Fruit fly (Drosophila melanogaster) whole organism, embryonic: ENCODE results near the gene CG7607.
A peak's percentile ranks its signal among the peaks of the same experiment; 100 is the strongest.

ENCODE experiments used
- ATbp ChIP-seq: fragments of 200-800 bp; sonication (Bioruptor generic); optimal IDR thresholded peaks from 2 replicates; lab custom pipeline; 2017; ENCODE audit warnings: missing biosample characterization, mild to moderate bottlenecking, missing genetic modification characterization, missing genetic modification reagents
- B-H1 ChIP-seq: fragments of 200-800 bp; sonication (Bioruptor generic); IDR thresholded peaks from 3 replicates; pipeline ENCODE4 v1.3.6; 2022; ENCODE audit warnings: missing biosample characterization, missing genetic modification characterization
- Bdp1 ChIP-seq: fragments of 200-800 bp; sonication (Bioruptor generic); optimal IDR thresholded peaks from 3 replicates; lab custom pipeline; 2016; ENCODE audit warnings: missing biosample characterization, missing genetic modification characterization
- C15 ChIP-seq: fragments of 200-800 bp; sonication (Bioruptor generic); IDR thresholded peaks from 3 replicates; pipeline ENCODE4 v1.3.6; 2022; ENCODE audit warnings: missing biosample characterization, missing genetic modification characterization
- CG10431 ChIP-seq: fragments of 200-800 bp; sonication (Bioruptor generic); optimal IDR thresholded peaks from 3 replicates; lab custom pipeline; 2018; ENCODE audit warnings: missing biosample characterization, mild to moderate bottlenecking, missing genetic modification characterization
- CG12219 ChIP-seq: fragments of 200-800 bp; sonication (Bioruptor generic); optimal IDR thresholded peaks from 3 replicates; lab custom pipeline; 2018; ENCODE audit warnings: missing biosample characterization, mild to moderate bottlenecking, missing genetic modification characterization
- CG1647 ChIP-seq: fragments of 200-800 bp; sonication (Bioruptor generic); optimal IDR thresholded peaks from 3 replicates; lab custom pipeline; 2016; ENCODE audit warnings: missing biosample characterization, missing genetic modification characterization
- CG16815 ChIP-seq: fragments of 200-800 bp; sonication (Bioruptor generic); optimal IDR thresholded peaks from 3 replicates; lab custom pipeline; 2017; ENCODE audit warnings: missing biosample characterization, mild to moderate bottlenecking, missing genetic modification characterization
- CG16863 ChIP-seq: fragments of 200-800 bp; sonication (Bioruptor generic); optimal IDR thresholded peaks from 3 replicates; lab custom pipeline; 2016; ENCODE audit warnings: missing biosample characterization, missing genetic modification characterization
- CG17802 ChIP-seq: fragments of 200-800 bp; sonication (Bioruptor generic); optimal IDR thresholded peaks from 2 replicates; lab custom pipeline; 2018; ENCODE audit warnings: missing biosample characterization, mild to moderate bottlenecking, missing genetic modification characterization, moderate library complexity
- CG30020 ChIP-seq: fragments of 200-800 bp; optimal IDR thresholded peaks from 2 replicates; lab custom pipeline; 2019; ENCODE audit warnings: missing biosample characterization, mild to moderate bottlenecking, missing genetic modification characterization, moderate library complexity
- CG31224 ChIP-seq: fragments of 200-800 bp; sonication (Bioruptor generic); IDR thresholded peaks from 2 replicates; pipeline ENCODE4 v1.3.6; 2022; ENCODE audit warnings: missing biosample characterization, missing genetic modification characterization
- CG43689 ChIP-seq: fragments of 200-800 bp; sonication (Bioruptor generic); IDR thresholded peaks from 2 replicates; pipeline ENCODE4 v1.3.6; 2022; ENCODE audit warnings: missing biosample characterization, missing genetic modification characterization
- CG4707 ChIP-seq: fragments of 200-800 bp; sonication (Bioruptor generic); optimal IDR thresholded peaks from 2 replicates; lab custom pipeline; 2018; ENCODE audit warnings: missing biosample characterization, mild to moderate bottlenecking, missing genetic modification characterization, moderate library complexity
- CG7271 ChIP-seq: fragments of 200-800 bp; sonication (Bioruptor generic); optimal IDR thresholded peaks from 2 replicates; lab custom pipeline; 2018; ENCODE audit warnings: missing biosample characterization, mild to moderate bottlenecking, missing genetic modification characterization, moderate library complexity
- CG8089 ChIP-seq: fragments of 200-800 bp; sonication (Bioruptor generic); optimal IDR thresholded peaks from 3 replicates; lab custom pipeline; 2016; ENCODE audit warnings: missing biosample characterization, missing genetic modification characterization
- CG9817 ChIP-seq: fragments of 200-800 bp; sonication (Bioruptor generic); optimal IDR thresholded peaks from 2 replicates; lab custom pipeline; 2018; ENCODE audit warnings: missing biosample characterization, mild to moderate bottlenecking, missing genetic modification characterization, moderate library complexity
- CTCF ChIP-seq: fragments of 200-800 bp; sonication (Bioruptor generic); optimal IDR thresholded peaks from 2 replicates; lab custom pipeline; 2017; ENCODE audit warnings: missing biosample characterization, mild to moderate bottlenecking, missing genetic modification characterization, moderate library complexity
- Camta ChIP-seq: fragments of 200-800 bp; sonication (Bioruptor generic); optimal IDR thresholded peaks from 2 replicates; lab custom pipeline; 2016; ENCODE audit warnings: missing biosample characterization, missing genetic modification characterization
- D ChIP-seq, 2 experiments: fragments of 200-800 bp in 1 of 2; fragments of >200 bp in 1 of 2; sonication (Bioruptor generic) in 1 of 2; optimal IDR thresholded peaks; 2 replicates in 1 of 2; 3 replicates in 1 of 2; lab custom pipeline; 2017; ENCODE audit warnings: mild to moderate bottlenecking in 1 of 2, missing biosample characterization in 1 of 2, missing genetic modification characterization in 1 of 2, missing genetic modification reagents in 1 of 2
- Dfd ChIP-seq, 2 experiments: fragments of >200 bp; optimal IDR thresholded peaks; 2 replicates each; lab custom pipeline; 2017; ENCODE audit warnings: missing biosample characterization in 2 of 2, missing genetic modification characterization in 2 of 2
- Doc3 ChIP-seq: fragments of 200-800 bp; sonication (Bioruptor generic); IDR thresholded peaks from 3 replicates; pipeline ENCODE4 v1.3.6; 2022; ENCODE audit warnings: missing biosample characterization, missing genetic modification characterization; ENCODE audit not compliant: partially characterized antibody
- HHEX ChIP-seq: fragments of 200-800 bp; sonication (Bioruptor generic); optimal IDR thresholded peaks from 3 replicates; lab custom pipeline; 2017; ENCODE audit warnings: missing biosample characterization, mild to moderate bottlenecking, missing genetic modification characterization, missing genetic modification reagents
- Hr3 ChIP-seq: fragments of 200-800 bp; sonication (Bioruptor generic); optimal IDR thresholded peaks from 3 replicates; lab custom pipeline; 2016; ENCODE audit warnings: missing biosample characterization, missing genetic modification characterization
- Kr ChIP-seq: fragments of 200-800 bp; sonication (Bioruptor generic); optimal IDR thresholded peaks from 2 replicates; lab custom pipeline; 2017; ENCODE audit warnings: missing biosample characterization, mild to moderate bottlenecking, missing genetic modification characterization
- MESR4 ChIP-seq: fragments of 200-800 bp; sonication (Bioruptor generic); optimal IDR thresholded peaks from 2 replicates; lab custom pipeline; 2018; ENCODE audit warnings: missing biosample characterization, mild to moderate bottlenecking, missing genetic modification characterization, moderate library complexity
- Max ChIP-seq: fragments of 200-800 bp; sonication (Bioruptor generic); optimal IDR thresholded peaks from 2 replicates; lab custom pipeline; 2016; ENCODE audit warnings: missing biosample characterization, mild to moderate bottlenecking, missing genetic modification characterization
- Med ChIP-seq: fragments of 200-800 bp; sonication (Bioruptor generic); peaks from one replicate; lab custom pipeline; 2016; ENCODE audit warnings: missing biosample characterization, missing genetic modification characterization, mild to moderate bottlenecking, inconsistent platforms, moderate library complexity
- Neu2 ChIP-seq: fragments of 200-800 bp; sonication (Bioruptor generic); optimal IDR thresholded peaks from 3 replicates; lab custom pipeline; 2016; ENCODE audit warnings: missing biosample characterization, missing genetic modification characterization, borderline replicate concordance
- Rx ChIP-seq: fragments of 200-800 bp; sonication (Bioruptor generic); IDR thresholded peaks from 2 replicates; pipeline ENCODE4 v1.3.6; 2022; ENCODE audit warnings: missing biosample characterization, missing genetic modification characterization
- Six4 ChIP-seq: fragments of 200-800 bp; sonication (Bioruptor generic); optimal IDR thresholded peaks from 2 replicates; lab custom pipeline; 2016; ENCODE audit warnings: missing biosample characterization, missing genetic modification characterization
- Ssrp ChIP-seq: fragments of 200-800 bp; sonication (Bioruptor generic); optimal IDR thresholded peaks from 2 replicates; lab custom pipeline; 2018; ENCODE audit warnings: missing biosample characterization, mild to moderate bottlenecking, missing genetic modification characterization, moderate library complexity
- Vsx1 ChIP-seq: fragments of 200-800 bp; sonication (Bioruptor generic); optimal IDR thresholded peaks from 2 replicates; lab custom pipeline; 2017; ENCODE audit warnings: missing biosample characterization, mild to moderate bottlenecking, missing genetic modification characterization, missing genetic modification reagents
- al ChIP-seq: fragments of 200-800 bp; sonication (Bioruptor generic); IDR thresholded peaks from 2 replicates; pipeline ENCODE4 v1.3.6; 2022; ENCODE audit warnings: missing biosample characterization, missing genetic modification characterization
- aop ChIP-seq: fragments of 200-800 bp; sonication (Bioruptor generic); IDR thresholded peaks from 2 replicates; pipeline ENCODE4 v1.3.6; 2022; ENCODE audit warnings: missing biosample characterization, missing genetic modification characterization
- ato ChIP-seq: fragments of 200-800 bp; sonication (Bioruptor generic); IDR thresholded peaks from 2 replicates; pipeline ENCODE4 v1.3.6; 2022; ENCODE audit warnings: missing biosample characterization, missing genetic modification characterization; ENCODE audit not compliant: partially characterized antibody
- az2 ChIP-seq: fragments of 200-800 bp; sonication (Bioruptor generic); optimal IDR thresholded peaks from 3 replicates; lab custom pipeline; 2016; ENCODE audit warnings: missing biosample characterization, missing genetic modification characterization
- crol ChIP-seq: fragments of 200-800 bp; sonication (Bioruptor generic); IDR thresholded peaks from 2 replicates; pipeline ENCODE4 v1.3.6; 2022; ENCODE audit warnings: missing biosample characterization, missing genetic modification characterization
- disco-r ChIP-seq: fragments of 200-800 bp; sonication (Bioruptor generic); optimal IDR thresholded peaks from 2 replicates; lab custom pipeline; 2016; ENCODE audit warnings: missing biosample characterization, missing genetic modification characterization
- exex ChIP-seq: fragments of 200-800 bp; sonication (Bioruptor generic); optimal IDR thresholded peaks from 4 replicates; lab custom pipeline; 2018; ENCODE audit warnings: missing biosample characterization, mild to moderate bottlenecking, missing genetic modification characterization, moderate library complexity
- fru ChIP-seq: fragments of >200 bp; optimal IDR thresholded peaks from 2 replicates; lab custom pipeline; 2017
- fu2 ChIP-seq: fragments of 200-800 bp; sonication (Bioruptor generic); optimal IDR thresholded peaks from 2 replicates; lab custom pipeline; 2016; ENCODE audit warnings: missing biosample characterization, missing genetic modification characterization
- gcm ChIP-seq: fragments of 200-800 bp; sonication (Bioruptor generic); optimal IDR thresholded peaks from 2 replicates; lab custom pipeline; 2019; ENCODE audit warnings: missing biosample characterization, mild to moderate bottlenecking, missing genetic modification characterization, moderate library complexity
- her ChIP-seq: fragments of 200-800 bp; sonication (Bioruptor generic); optimal IDR thresholded peaks from 2 replicates; lab custom pipeline; 2016; ENCODE audit warnings: missing biosample characterization, missing genetic modification characterization
- inv ChIP-seq: fragments of 200-800 bp; sonication (Bioruptor generic); IDR thresholded peaks from 2 replicates; pipeline ENCODE4 v1.3.6; 2022; ENCODE audit warnings: missing biosample characterization, missing genetic modification characterization; ENCODE audit not compliant: partially characterized antibody
- kay ChIP-seq: fragments of 200-800 bp; sonication (Bioruptor generic); optimal IDR thresholded peaks from 2 replicates; lab custom pipeline; 2016; ENCODE audit warnings: missing biosample characterization, missing genetic modification characterization
- lilli ChIP-seq: fragments of 200-800 bp; sonication (Bioruptor generic); optimal IDR thresholded peaks from 3 replicates; lab custom pipeline; 2016; ENCODE audit warnings: missing biosample characterization, missing genetic modification characterization
- mirr ChIP-seq: fragments of 200-800 bp; sonication (Bioruptor generic); optimal IDR thresholded peaks from 3 replicates; lab custom pipeline; 2018; ENCODE audit warnings: missing biosample characterization, mild to moderate bottlenecking, missing genetic modification characterization
- schlank ChIP-seq: fragments of 200-800 bp; sonication (Bioruptor generic); optimal IDR thresholded peaks from 2 replicates; lab custom pipeline; 2018; ENCODE audit warnings: missing biosample characterization, mild to moderate bottlenecking, missing genetic modification characterization
- tx ChIP-seq: fragments of 200-800 bp; sonication (Bioruptor generic); optimal IDR thresholded peaks from 2 replicates; lab custom pipeline; 2016; ENCODE audit warnings: missing biosample characterization, missing genetic modification characterization

CG7607 gene

dm6 chr3L:11205608-11206336 lies 6.4 kb downstream of the CG7607 start, which contains the start of gene Plod (continued):
- TF ChIP-seq Med (peak; percentile 81), D (optimal IDR thresholded peaks at IDR 0.05; lab: Kevin White, UChicago) (peak; percentile 67), D (GFP tag; optimal IDR thresholded peaks at IDR 0.05; lab: Kevin White, UChicago) (peak; percentile 1), crol (GFP tag; lab: Robert Waterston, UW) (no peak), lilli (GFP tag; lab: Kevin White, UChicago) (peak; percentile 55), CG43689 (no peak), CG30020 (tag; lab: Kevin White, UChicago) (peak; percentile 86), CG16815 (no peak), inv (GFP tag; lab: Robert Waterston, UW) (no peak), Max (no peak), CG7271 (tag; lab: Kevin White, UChicago) (peak; percentile 57), gcm (GFP tag; lab: Kevin White, UChicago) (peak; percentile 13), Rx (GFP tag; lab: Robert Waterston, UW) (no peak), C15 (GFP tag; lab: Robert Waterston, UW) (no peak), CG16863 (GFP tag; lab: Kevin White, UChicago) (no peak), ato (GFP tag; lab: Robert Waterston, UW) (peak; percentile 55; the same call in 1 of the 2 replicates), CTCF (GFP tag; lab: Kevin White, UChicago) (no peak), Ssrp (tag; lab: Kevin White, UChicago) (peak; percentile 39), B-H1 (GFP tag; lab: Robert Waterston, UW) (peak; percentile 50; the same call in 1 of the 3 replicates), Doc3 (GFP tag; lab: Robert Waterston, UW) (no peak), schlank (tag; lab: Kevin White, UChicago) (peak; percentile 21), Camta (GFP tag; lab: Kevin White, UChicago) (peak; percentile 13), Six4 (GFP tag; lab: Kevin White, UChicago) (peak; percentile 19), Hr3 (peak; percentile 25), HHEX (GFP tag; lab: Kevin White, UChicago) (no peak), CG17802 (peak; percentile 83), Neu2 (GFP tag; lab: Kevin White, UChicago) (no peak), her (GFP tag; lab: Kevin White, UChicago) (peak; percentile 51), CG4707 (no peak), MESR4 (GFP tag; lab: Kevin White, UChicago) (peak; percentile 84), disco-r (GFP tag; lab: Kevin White, UChicago) (no peak), CG1647 (GFP tag; lab: Kevin White, UChicago) (peak; percentile 32), CG8089 (GFP tag; lab: Kevin White, UChicago) (no peak), fu2 (GFP tag; lab: Kevin White, UChicago) (peak; percentile 13), Dfd (GFP tag; optimal IDR thresholded peaks at IDR 0.05; lab: Kevin White, UChicago) (peak in 1 of 2 experiments; percentile 27), kay (GFP tag; lab: Kevin White, UChicago) (no peak), ATbp (GFP tag; lab: Kevin White, UChicago) (peak; percentile 24), CG31224 (GFP tag; lab: Robert Waterston, UW) (0 out of 2 replicates have a peak, but pooled peaks have one; percentile 16), al (GFP tag; lab: Robert Waterston, UW) (no peak), exex (tag; lab: Kevin White, UChicago) (no peak), Kr (GFP tag; lab: Kevin White, UChicago) (no peak), mirr (GFP tag; lab: Kevin White, UChicago) (peak; percentile 32), az2 (GFP tag; lab: Kevin White, UChicago) (peak; percentile 47), tx (GFP tag; lab: Kevin White, UChicago) (no peak), CG12219 (GFP tag; lab: Kevin White, UChicago) (no peak), Vsx1 (no peak), CG10431 (GFP tag; lab: Kevin White, UChicago) (peak; percentile 16), aop (GFP tag; lab: Robert Waterston, UW) (no peak), Bdp1 (GFP tag; lab: Kevin White, UChicago) (peak; percentile 18), CG9817 (tag; lab: Kevin White, UChicago) (no peak), fru (no peak)
